Fruit fly (Drosophila melanogaster): Measurements from ENCODE around the gene cona.

The cona gene

dm6 chr3R:18404713-18405112 lies 19.1 kb downstream of the cona start, which contains the start of gene CG7685 (continued):
- TF ChIP-seq lov (optimal IDR thresholded peaks at IDR 0.05) (no peak), lov (GFP tag; IDR thresholded peaks at IDR 0.05) (no peak), dan (GFP tag; IDR thresholded peaks at IDR 0.05) (no peak), Lhr (GFP tag; optimal IDR thresholded peaks at IDR 0.05) (peak; percentile 19), Kr (GFP tag; optimal IDR thresholded peaks at IDR 0.05) (no peak), ranshi (GFP tag; IDR thresholded peaks at IDR 0.05) (peak; percentile 43; the same call in 1 of the 2 replicates), CG2129 (GFP tag; IDR thresholded peaks at IDR 0.05; ENCODE audit: partially characterized antibody) (no peak), CG9215 (GFP tag; IDR thresholded peaks at IDR 0.05) (0 out of 2 replicates have a peak, but pooled peaks have one; percentile 19), CG8765 (GFP tag; IDR thresholded peaks at IDR 0.05) (no peak), CG31388 (GFP tag; optimal IDR thresholded peaks at IDR 0.05) (no peak), Meics (GFP tag; optimal IDR thresholded peaks at IDR 0.05) (peak; percentile 74), Med (GFP tag) (peak; percentile 97), Hand (GFP tag; optimal IDR thresholded peaks at IDR 0.05) (no peak), CG13424 (tag; optimal IDR thresholded peaks at IDR 0.05) (peak; percentile 66), Dfd (GFP tag; optimal IDR thresholded peaks at IDR 0.05) (no peak), fd3F (GFP tag; optimal IDR thresholded peaks at IDR 0.05) (peak; percentile 65), CHES-1-like (GFP tag; optimal IDR thresholded peaks at IDR 0.05) (peak; percentile 81), mld (GFP tag; IDR thresholded peaks at IDR 0.05; ENCODE audit: partially characterized antibody) (no peak), MBD-R2 (GFP tag; IDR thresholded peaks at IDR 0.05) (peak; percentile 92), Ada2b (GFP tag; IDR thresholded peaks at IDR 0.05) (no peak; the same call in 1 of the 2 replicates), bsh (GFP tag; optimal IDR thresholded peaks at IDR 0.05) (peak in 1 of 2 experiments; percentile 54), CG7928 (GFP tag; optimal IDR thresholded peaks at IDR 0.05) (peak; percentile 24), gro (GFP tag; optimal IDR thresholded peaks at IDR 0.05) (peak; percentile 85), croc (GFP tag; conservative IDR thresholded peaks at IDR 0.05) (no peak), ro (GFP tag; IDR thresholded peaks at IDR 0.05) (no peak), ham (GFP tag; IDR thresholded peaks at IDR 0.05) (no peak), ftz-f1 (GFP tag; optimal IDR thresholded peaks at IDR 0.05) (peak; percentile 29), CG7357 (GFP tag; IDR thresholded peaks at IDR 0.05) (no peak), CG1647 (GFP tag; optimal IDR thresholded peaks at IDR 0.05) (peak; percentile 68), CG10209 (GFP tag; optimal IDR thresholded peaks at IDR 0.05) (peak; percentile 55), dati (GFP tag; IDR thresholded peaks at IDR 0.05) (no peak), vfl (GFP tag; optimal IDR thresholded peaks at IDR 0.05) (peak; percentile 74), ara (GFP tag; IDR thresholded peaks at IDR 0.05) (peak; percentile 51; the same call in 1 of the 2 replicates), Chrac-16 (GFP tag; optimal IDR thresholded peaks at IDR 0.05) (peak; percentile 55), CG5953 (GFP tag; IDR thresholded peaks at IDR 0.05) (peak; percentile 38; the same call in 1 of the 2 replicates), CG14441 (GFP tag; IDR thresholded peaks at IDR 0.05) (peak; percentile 47), CG8089 (GFP tag; optimal IDR thresholded peaks at IDR 0.05) (peak; percentile 13), Sin3A (optimal IDR thresholded peaks at IDR 0.05) (no peak), Xrp1 (GFP tag; IDR thresholded peaks at IDR 0.05) (peak; percentile 71), sim (GFP tag; IDR thresholded peaks at IDR 0.05) (no peak), lilli (GFP tag; optimal IDR thresholded peaks at IDR 0.05) (peak; percentile 82), CG7556 (GFP tag; optimal IDR thresholded peaks at IDR 0.05) (peak; percentile 61), Doc2 (GFP tag; IDR thresholded peaks at IDR 0.05) (no peak), CG11247 (GFP tag; IDR thresholded peaks at IDR 0.05) (peak; percentile 52; the same call in 1 of the 2 replicates), exex (tag; optimal IDR thresholded peaks at IDR 0.05) (peak; percentile 39), Tbp (GFP tag; optimal IDR thresholded peaks at IDR 0.05) (no peak), Dek (tag; optimal IDR thresholded peaks at IDR 0.05) (peak; percentile 55), CG8290 (GFP tag; optimal IDR thresholded peaks at IDR 0.05) (peak; percentile 65), CG8290 (tag; optimal IDR thresholded peaks at IDR 0.05) (peak in 1 of 2 experiments; percentile 81), CG15696 (tag; optimal IDR thresholded peaks at IDR 0.05) (peak; percentile 55), pros (GFP tag; optimal IDR thresholded peaks at IDR 0.05) (no peak), br (optimal IDR thresholded peaks at IDR 0.05) (no peak), CG10431 (GFP tag; optimal IDR thresholded peaks at IDR 0.05) (peak; percentile 8)
